Fruit fly (Drosophila melanogaster) whole organism, wandering third instar larva: ENCODE data around the gene CG17568.

Source experiments
- CG32264 ChIP-seq: fragments of 200-800 bp; sonication (Bioruptor generic); optimal IDR thresholded peaks from 2 replicates; lab custom pipeline; 2016; ENCODE audit warnings: missing biosample characterization, missing genetic modification characterization
- CG9705 ChIP-seq: fragments of 200-800 bp; sonication (Bioruptor generic); optimal IDR thresholded peaks from 2 replicates; lab custom pipeline; 2018; ENCODE audit warnings: missing biosample characterization, mild to moderate bottlenecking, missing genetic modification characterization
- CrebA ChIP-seq: fragments of 200-800 bp; sonication (Bioruptor generic); optimal IDR thresholded peaks from 2 replicates; lab custom pipeline; 2016; ENCODE audit warnings: missing biosample characterization, mild to moderate bottlenecking, missing genetic modification characterization, borderline replicate concordance
- Dfd ChIP-seq: fragments of >200 bp; optimal IDR thresholded peaks from 2 replicates; lab custom pipeline; 2017; ENCODE audit warnings: missing biosample characterization, missing genetic modification characterization
- Dif ChIP-seq: fragments of 200-275, 200-300 bp; sonication (Bioruptor generic); optimal IDR thresholded peaks from 2 replicates; lab custom pipeline; 2018; ENCODE audit warnings: missing biosample characterization, missing genetic modification characterization; ENCODE audit not compliant: partially characterized antibody
- HLH106 ChIP-seq: fragments of 200-800 bp; optimal IDR thresholded peaks from 3 replicates; lab custom pipeline; 2019; ENCODE audit warnings: missing biosample characterization, mild to moderate bottlenecking, missing genetic modification characterization, moderate library complexity
- Hnf4 ChIP-seq: fragments of 200-800 bp; sonication (Bioruptor generic); optimal IDR thresholded peaks from 2 replicates; lab custom pipeline; 2016; ENCODE audit warnings: missing biosample characterization, mild to moderate bottlenecking, missing genetic modification characterization
- Hr78 ChIP-seq: fragments of >200 bp; optimal IDR thresholded peaks from 2 replicates; lab custom pipeline; 2017; ENCODE audit warnings: missing biosample characterization, missing genetic modification characterization
- Hr83 ChIP-seq: fragments of 200-300 bp; sonication (Bioruptor generic); optimal IDR thresholded peaks from 2 replicates; lab custom pipeline; 2016; ENCODE audit warnings: missing biosample characterization, mild to moderate bottlenecking, missing genetic modification characterization, moderate library complexity; ENCODE audit not compliant: poor library complexity, severe bottlenecking
- Myc ChIP-seq: fragments of >200 bp; optimal IDR thresholded peaks from 2 replicates; lab custom pipeline; 2017
- N ChIP-seq: fragments of >200 bp; optimal IDR thresholded peaks from 2 replicates; lab custom pipeline; 2018; ENCODE audit warnings: missing biosample characterization, missing external identifiers, missing genetic modification characterization
- OdsH ChIP-seq: fragments of 200-800 bp; sonication (Bioruptor generic); optimal IDR thresholded peaks from 2 replicates; lab custom pipeline; 2016; ENCODE audit warnings: missing biosample characterization, mild to moderate bottlenecking, missing genetic modification characterization
- Rel ChIP-seq, 2 experiments: fragments of 200-800 bp; sonication (Bioruptor generic) in 1 of 2; optimal IDR thresholded peaks; 2 replicates in 1 of 2; 3 replicates in 1 of 2; lab custom pipeline; 2016 to 2019; ENCODE audit warnings: mild to moderate bottlenecking in 2 of 2, missing biosample characterization in 2 of 2, missing genetic modification characterization in 2 of 2, moderate library complexity in 1 of 2
- Sp1 ChIP-seq: fragments of 200-800 bp; sonication (Bioruptor generic); optimal IDR thresholded peaks from 3 replicates; lab custom pipeline; 2019; ENCODE audit warnings: missing biosample characterization, mild to moderate bottlenecking, missing genetic modification characterization, moderate library complexity
- Vsx2 ChIP-seq: fragments of 200-300, 225-300 bp; sonication (Bioruptor generic); optimal IDR thresholded peaks from 2 replicates; lab custom pipeline; 2018; ENCODE audit warnings: missing biosample characterization, missing genetic modification characterization; ENCODE audit not compliant: partially characterized antibody
- br ChIP-seq: fragments of 200-800 bp; sonication (Bioruptor generic); optimal IDR thresholded peaks from 2 replicates; lab custom pipeline; 2016; ENCODE audit warnings: missing biosample characterization, missing genetic modification characterization
- brk ChIP-seq: fragments of 200-800 bp; sonication (Bioruptor generic); optimal IDR thresholded peaks from 2 replicates; lab custom pipeline; 2016; ENCODE audit warnings: missing biosample characterization, mild to moderate bottlenecking, missing genetic modification characterization
- dl ChIP-seq, 2 experiments: fragments of 175-275, 200-275 bp in 1 of 2; fragments of 200-275 bp in 1 of 2; sonication (Bioruptor generic); optimal IDR thresholded peaks; lab custom pipeline; 2018; ENCODE audit warnings: mild to moderate bottlenecking in 2 of 2, missing biosample characterization in 2 of 2, missing genetic modification characterization in 2 of 2, moderate library complexity in 2 of 2; ENCODE audit not compliant: partially characterized antibody in 2 of 2, insufficient read depth in 1 of 2
- dmrt93B ChIP-seq: fragments of 200-800 bp; sonication (Bioruptor generic); optimal IDR thresholded peaks from 2 replicates; lab custom pipeline; 2018; ENCODE audit warnings: missing biosample characterization, mild to moderate bottlenecking, missing genetic modification characterization
- dsf ChIP-seq: sonication (Bioruptor generic); optimal IDR thresholded peaks from 2 replicates; lab custom pipeline; 2016; ENCODE audit warnings: missing biosample characterization, missing genetic modification characterization, borderline replicate concordance
- ey ChIP-seq: fragments of 200-800 bp; sonication (Bioruptor generic); optimal IDR thresholded peaks from 2 replicates; lab custom pipeline; 2016; ENCODE audit warnings: missing biosample characterization, missing genetic modification characterization
- foxo ChIP-seq, 2 experiments: fragments of 200-800 bp; sonication (Bioruptor generic); optimal IDR thresholded peaks; 2 replicates in 1 of 2; 3 replicates in 1 of 2; lab custom pipeline; 2016 to 2017; ENCODE audit warnings: missing biosample characterization in 2 of 2, missing genetic modification characterization in 2 of 2
- fru ChIP-seq: fragments of 200-800 bp; sonication (Bioruptor generic); optimal IDR thresholded peaks from 3 replicates; lab custom pipeline; 2016; ENCODE audit warnings: missing biosample characterization, mild to moderate bottlenecking, missing genetic modification characterization
- h ChIP-seq: fragments of 200-800 bp; sonication (Bioruptor generic); optimal IDR thresholded peaks from 3 replicates; lab custom pipeline; 2016; ENCODE audit warnings: missing biosample characterization, mild to moderate bottlenecking, missing genetic modification characterization
- jim ChIP-seq: fragments of 175-275, 200-325 bp; sonication (Bioruptor generic); optimal IDR thresholded peaks from 2 replicates; lab custom pipeline; 2016; ENCODE audit warnings: missing biosample characterization, mild to moderate bottlenecking, missing genetic modification characterization
- lola ChIP-seq: fragments of >200 bp; optimal IDR thresholded peaks from 2 replicates; lab custom pipeline; 2017; ENCODE audit warnings: missing biosample characterization, missing genetic modification characterization
- pan ChIP-seq: fragments of >200 bp; optimal IDR thresholded peaks from 2 replicates; lab custom pipeline; 2017
- psq ChIP-seq: fragments of 200-800 bp; sonication (Bioruptor generic); optimal IDR thresholded peaks from 3 replicates; lab custom pipeline; 2017; ENCODE audit warnings: missing biosample characterization, mild to moderate bottlenecking, missing genetic modification characterization, moderate library complexity
- rgr ChIP-seq: fragments of 200-800 bp; sonication (Bioruptor generic); optimal IDR thresholded peaks from 3 replicates; lab custom pipeline; 2016; ENCODE audit warnings: missing biosample characterization, mild to moderate bottlenecking, missing genetic modification characterization
- sage ChIP-seq: fragments of 200-800 bp; sonication (Bioruptor generic); optimal IDR thresholded peaks from 2 replicates; lab custom pipeline; 2016; ENCODE audit warnings: missing biosample characterization, mild to moderate bottlenecking, missing genetic modification characterization
- sv ChIP-seq: fragments of 200-800 bp; sonication (Bioruptor generic); optimal IDR thresholded peaks from 3 replicates; lab custom pipeline; 2016; ENCODE audit warnings: missing biosample characterization, missing genetic modification characterization
- tai ChIP-seq: sonication (Bioruptor generic); optimal IDR thresholded peaks from 2 replicates; lab custom pipeline; 2016; ENCODE audit warnings: missing biosample characterization, missing genetic modification characterization
- usp ChIP-seq: fragments of >200 bp; optimal IDR thresholded peaks from 2 replicates; lab custom pipeline; 2017; ENCODE audit warnings: missing biosample characterization, missing genetic modification characterization
- woc ChIP-seq: sonication (Bioruptor generic); optimal IDR thresholded peaks from 2 replicates; lab custom pipeline; 2016; ENCODE audit warnings: missing biosample characterization, mild to moderate bottlenecking, missing genetic modification characterization

Gene CG17568

dm6 chr2L:19182710-19183109, 1.2 kb upstream of the CG17568 start, which contains the start of gene CG42688:
TSS of gene CG42688 (minus strand) at chr2L:19182810.
- no peak for TF ChIP-seq sage
- TF ChIP-seq CG9705 (GFP tag; lab: Kevin White, UChicago), result no peak
- TF ChIP-seq Dfd (GFP tag; lab: Kevin White, UChicago), result no peak
- no peak for TF ChIP-seq Hr83 (GFP tag; lab: Kevin White, UChicago)
- no peak for TF ChIP-seq HLH106 (tag; lab: Kevin White, UChicago)
- TF ChIP-seq dmrt93B (GFP tag; lab: Kevin White, UChicago), result no peak
- TF ChIP-seq rgr (GFP tag; lab: Kevin White, UChicago), result no peak
- no peak for TF ChIP-seq Vsx2 (GFP tag; lab: Kevin White, UChicago)
- no peak for TF ChIP-seq pan (lab: Kevin White, UChicago)
- TF ChIP-seq ey, result no peak

dm6 chr2L:19168095-19168697, 13.3 kb downstream of the CG17568 start:
- TF ChIP-seq Myc (lab: Kevin White, UChicago) (no peak), HLH106 (tag; lab: Kevin White, UChicago) (no peak), brk (GFP tag; lab: Kevin White, UChicago) (no peak), foxo (GFP tag; optimal IDR thresholded peaks at IDR 0.05; lab: Kevin White, UChicago) (no peak)
- TF ChIP-seq, all 38 proteins: peak for 0

dm6 chr2L:19167135-19167681, 14.3 kb downstream of the CG17568 start:
- TF ChIP-seq Vsx2 (GFP tag; lab: Kevin White, UChicago) (no peak), CG9705 (GFP tag; lab: Kevin White, UChicago) (no peak), dmrt93B (GFP tag; lab: Kevin White, UChicago) (no peak), rgr (GFP tag; lab: Kevin White, UChicago) (no peak), tai (no peak), CrebA (GFP tag; lab: Kevin White, UChicago) (no peak)

dm6 chr2L:19165998-19166397, 15.5 kb downstream of the CG17568 start:
- TF ChIP-seq h, result no peak
- no peak for TF ChIP-seq pan (lab: Kevin White, UChicago)
- TF ChIP-seq Vsx2 (GFP tag; lab: Kevin White, UChicago), result peak; percentile 72
- TF ChIP-seq foxo (GFP tag; optimal IDR thresholded peaks at IDR 0.05; lab: Kevin White, UChicago), result no peak
- no peak for TF ChIP-seq dl (GFP tag; optimal IDR thresholded peaks at IDR 0.05; lab: Kevin White, UChicago; ENCODE audit: insufficient read depth in 1 of 2, partially characterized antibody in 2 of 2)
- TF ChIP-seq Hr83 (GFP tag; lab: Kevin White, UChicago), result peak; percentile 20
- no peak for TF ChIP-seq CG32264 (GFP tag; lab: Kevin White, UChicago)
- peak; percentile 89 for TF ChIP-seq Myc (lab: Kevin White, UChicago)
- TF ChIP-seq N, result peak; percentile 94
- TF ChIP-seq, all 38 proteins: peak for 4

- peak; percentile 87 for TF ChIP-seq sage
- TF ChIP-seq Hr83 (GFP tag; lab: Kevin White, UChicago), result no peak
- peak; percentile 89 for TF ChIP-seq woc (GFP tag; lab: Kevin White, UChicago)
- peak; percentile 96 for TF ChIP-seq h
- TF ChIP-seq jim (GFP tag; lab: Kevin White, UChicago), result no peak
- peak; percentile 89 for TF ChIP-seq br
- TF ChIP-seq Hnf4, result peak; percentile 89
- TF ChIP-seq Rel (GFP tag; optimal IDR thresholded peaks at IDR 0.05; lab: Kevin White, UChicago), result peak; percentile 40
- TF ChIP-seq Rel (tag; optimal IDR thresholded peaks at IDR 0.05; lab: Kevin White, UChicago), result peak; percentile 51
- no peak for TF ChIP-seq N
- TF ChIP-seq rgr (GFP tag; lab: Kevin White, UChicago), result peak; percentile 96
- peak; percentile 64 for TF ChIP-seq Dif (GFP tag; lab: Kevin White, UChicago)
- TF ChIP-seq usp, result no peak
- peak; percentile 95 for TF ChIP-seq sv (GFP tag; lab: Kevin White, UChicago)
- TF ChIP-seq OdsH (GFP tag; lab: Kevin White, UChicago), result peak; percentile 96
- TF ChIP-seq Hr78 (GFP tag; lab: Kevin White, UChicago), result no peak
- no peak for TF ChIP-seq Myc (lab: Kevin White, UChicago)
- peak; percentile 75 for TF ChIP-seq CG9705 (GFP tag; lab: Kevin White, UChicago)
- no peak for TF ChIP-seq pan (lab: Kevin White, UChicago)
- peak; percentile 41 to 42 for TF ChIP-seq dl (GFP tag; optimal IDR thresholded peaks at IDR 0.05; lab: Kevin White, UChicago; ENCODE audit: insufficient read depth in 1 of 2, partially characterized antibody in 2 of 2)
- TF ChIP-seq fru (GFP tag; lab: Kevin White, UChicago), result peak; percentile 97
- TF ChIP-seq lola, result no peak
- TF ChIP-seq tai, result peak; percentile 89
- peak; percentile 35 for TF ChIP-seq dsf (GFP tag; lab: Kevin White, UChicago)
- TF ChIP-seq psq, result peak; percentile 92
- no peak for TF ChIP-seq CrebA (GFP tag; lab: Kevin White, UChicago)
- TF ChIP-seq Sp1 (GFP tag; lab: Kevin White, UChicago), result peak; percentile 92
Measured at dm6 chr2L:19164933-19165813, 16.3 kb downstream of the CG17568 start.
